Fruit fly (Drosophila melanogaster) whole organism, embryonic: ENCODE measurements around the gene Slc25A46a.

Experiments used
- BEAF-32 ChIP-seq: fragments of 200-800 bp; sonication (Bioruptor generic); optimal IDR thresholded peaks from 3 replicates; lab custom pipeline; 2017; ENCODE audit warnings: missing biosample characterization, missing genetic modification characterization, mild to moderate bottlenecking, moderate library complexity, missing genetic modification reagents
- Bgb ChIP-seq: fragments of 200-800 bp; sonication (Bioruptor generic); IDR thresholded peaks from 2 replicates; pipeline ENCODE4 v1.3.6; 2022; ENCODE audit warnings: missing biosample characterization, missing genetic modification characterization; ENCODE audit not compliant: partially characterized antibody
- CG10321 ChIP-seq: fragments of 200-800 bp; sonication (Bioruptor generic); IDR thresholded peaks from 2 replicates; pipeline ENCODE4 v1.3.6; 2022; ENCODE audit warnings: missing biosample characterization, missing genetic modification characterization
- CG13287 ChIP-seq: fragments of 200-800 bp; sonication (Bioruptor generic); IDR thresholded peaks from 2 replicates; pipeline ENCODE4 v1.3.6; 2022; ENCODE audit warnings: missing biosample characterization, missing genetic modification characterization; ENCODE audit not compliant: partially characterized antibody
- CG14710 ChIP-seq: fragments of 200-800 bp; sonication (Bioruptor generic); optimal IDR thresholded peaks from 3 replicates; lab custom pipeline; 2019; ENCODE audit warnings: missing biosample characterization, mild to moderate bottlenecking, missing genetic modification characterization, moderate library complexity
- CG14860 ChIP-seq: fragments of 200-800 bp; sonication (Bioruptor generic); IDR thresholded peaks from 3 replicates; pipeline ENCODE4 v1.3.6; 2022; ENCODE audit warnings: missing biosample characterization, missing genetic modification characterization; ENCODE audit not compliant: partially characterized antibody
- CG1603 ChIP-seq: fragments of 200-800 bp; sonication (Bioruptor generic); optimal IDR thresholded peaks from 2 replicates; lab custom pipeline; 2019; ENCODE audit warnings: missing biosample characterization, mild to moderate bottlenecking, missing genetic modification characterization, moderate library complexity
- CG17361 ChIP-seq: fragments of 200-800 bp; sonication (Bioruptor generic); IDR thresholded peaks from 3 replicates; pipeline ENCODE4 v1.3.6; 2022; ENCODE audit warnings: missing biosample characterization, missing genetic modification characterization
- CG17802 ChIP-seq: fragments of 200-800 bp; sonication (Bioruptor generic); optimal IDR thresholded peaks from 2 replicates; lab custom pipeline; 2018; ENCODE audit warnings: missing biosample characterization, mild to moderate bottlenecking, missing genetic modification characterization, moderate library complexity
- CG17912 ChIP-seq: fragments of 200-800 bp; sonication (Bioruptor generic); optimal IDR thresholded peaks from 2 replicates; lab custom pipeline; 2018; ENCODE audit warnings: missing biosample characterization, mild to moderate bottlenecking, missing genetic modification characterization
- CG18262 ChIP-seq: fragments of 200-800 bp; optimal IDR thresholded peaks from 3 replicates; lab custom pipeline; 2019; ENCODE audit warnings: missing biosample characterization, mild to moderate bottlenecking, missing genetic modification characterization, moderate library complexity
- CG2116 ChIP-seq: fragments of 200-800 bp; sonication (Bioruptor generic); optimal IDR thresholded peaks from 3 replicates; lab custom pipeline; 2018; ENCODE audit warnings: missing biosample characterization, mild to moderate bottlenecking, missing genetic modification characterization
- CG3995 ChIP-seq: fragments of 200-800 bp; sonication (Bioruptor generic); optimal IDR thresholded peaks from 3 replicates; lab custom pipeline; 2016; ENCODE audit warnings: missing biosample characterization, missing genetic modification characterization
- CG42726 ChIP-seq: fragments of 200-800 bp; sonication (Bioruptor generic); IDR thresholded peaks from 2 replicates; pipeline ENCODE4 v1.3.6; 2022; ENCODE audit warnings: missing biosample characterization, missing genetic modification characterization; ENCODE audit not compliant: partially characterized antibody
- CG6791 ChIP-seq: fragments of 200-800 bp; sonication (Bioruptor generic); IDR thresholded peaks from 3 replicates; pipeline ENCODE4 v1.3.6; 2022; ENCODE audit warnings: missing biosample characterization, missing genetic modification characterization; ENCODE audit not compliant: partially characterized antibody
- CG7357 ChIP-seq: fragments of 200-800 bp; sonication (Bioruptor generic); IDR thresholded peaks from 3 replicates; pipeline ENCODE4 v1.3.6; 2022; ENCODE audit warnings: missing biosample characterization, missing genetic modification characterization
- CG7556 ChIP-seq: fragments of 200-800 bp; sonication (Bioruptor generic); optimal IDR thresholded peaks from 2 replicates; lab custom pipeline; 2017; ENCODE audit warnings: missing biosample characterization, mild to moderate bottlenecking, missing genetic modification characterization
- CG8944 ChIP-seq: fragments of 200-800 bp; sonication (Bioruptor generic); optimal IDR thresholded peaks from 3 replicates; lab custom pipeline; 2016; ENCODE audit warnings: missing biosample characterization, missing genetic modification characterization
- CoRest ChIP-seq: fragments of 200-800 bp; sonication (Bioruptor generic); optimal IDR thresholded peaks from 3 replicates; lab custom pipeline; 2018; ENCODE audit warnings: missing biosample characterization, mild to moderate bottlenecking, missing genetic modification characterization, moderate library complexity
- Dfd ChIP-seq, 2 experiments: fragments of >200 bp; optimal IDR thresholded peaks; 2 replicates each; lab custom pipeline; 2017; ENCODE audit warnings: missing biosample characterization in 2 of 2, missing genetic modification characterization in 2 of 2
- Dp ChIP-seq: fragments of 200-800 bp; sonication (Bioruptor generic); optimal IDR thresholded peaks from 2 replicates; lab custom pipeline; 2018; ENCODE audit warnings: missing biosample characterization, mild to moderate bottlenecking, missing genetic modification characterization, moderate library complexity
- Hey ChIP-seq: fragments of 200-800 bp; sonication (Bioruptor generic); optimal IDR thresholded peaks from 3 replicates; lab custom pipeline; 2018; ENCODE audit warnings: missing biosample characterization, mild to moderate bottlenecking, missing genetic modification characterization
- Med ChIP-seq: fragments of 200-800 bp; sonication (Bioruptor generic); peaks from one replicate; lab custom pipeline; 2016; ENCODE audit warnings: missing biosample characterization, missing genetic modification characterization, mild to moderate bottlenecking, inconsistent platforms, moderate library complexity
- Pdp1 ChIP-seq, 2 experiments: fragments of 200-800 bp; sonication (Bioruptor generic); optimal IDR thresholded peaks; 3 replicates each; lab custom pipeline; 2016; ENCODE audit warnings: missing biosample characterization in 2 of 2, missing genetic modification characterization in 2 of 2, mild to moderate bottlenecking in 1 of 2, moderate library complexity in 1 of 2
- Scr ChIP-seq: fragments of 200-800 bp; sonication (Bioruptor generic); IDR thresholded peaks from 2 replicates; pipeline ENCODE4 v1.3.6; 2022; ENCODE audit warnings: missing biosample characterization, missing genetic modification characterization; ENCODE audit not compliant: partially characterized antibody
- Six4 ChIP-seq: fragments of 200-800 bp; sonication (Bioruptor generic); optimal IDR thresholded peaks from 2 replicates; lab custom pipeline; 2016; ENCODE audit warnings: missing biosample characterization, missing genetic modification characterization
- ase ChIP-seq: fragments of 200-800 bp; sonication (Bioruptor generic); IDR thresholded peaks from 3 replicates; pipeline ENCODE4 v1.3.6; 2022; ENCODE audit warnings: missing biosample characterization, missing genetic modification characterization
- ato ChIP-seq: fragments of 200-800 bp; sonication (Bioruptor generic); IDR thresholded peaks from 2 replicates; pipeline ENCODE4 v1.3.6; 2022; ENCODE audit warnings: missing biosample characterization, missing genetic modification characterization; ENCODE audit not compliant: partially characterized antibody
- bbx ChIP-seq: fragments of 200-800 bp; sonication (Bioruptor generic); IDR thresholded peaks from 2 replicates; pipeline ENCODE4 v1.3.6; 2022; ENCODE audit warnings: missing biosample characterization, missing genetic modification characterization; ENCODE audit not compliant: partially characterized antibody
- chinmo ChIP-seq: fragments of 200-800 bp; sonication (Bioruptor generic); IDR thresholded peaks from 4 replicates; pipeline ENCODE4 v1.3.6; 2022; ENCODE audit warnings: missing biosample characterization, missing genetic modification characterization; ENCODE audit not compliant: partially characterized antibody
- crc ChIP-seq: fragments of 200-800 bp; sonication (Bioruptor generic); optimal IDR thresholded peaks from 2 replicates; lab custom pipeline; 2016; ENCODE audit warnings: missing biosample characterization, missing genetic modification characterization
- fd96Cb ChIP-seq: fragments of 200-800 bp; sonication (Bioruptor generic); optimal IDR thresholded peaks from 2 replicates; lab custom pipeline; 2018; ENCODE audit warnings: missing biosample characterization, mild to moderate bottlenecking, missing genetic modification characterization, moderate library complexity
- fru ChIP-seq: fragments of >200 bp; optimal IDR thresholded peaks from 2 replicates; lab custom pipeline; 2017
- hbn ChIP-seq: fragments of 200-800 bp; sonication (Bioruptor generic); IDR thresholded peaks from 2 replicates; pipeline ENCODE4 v1.3.6; 2022; ENCODE audit warnings: missing biosample characterization, missing genetic modification characterization; ENCODE audit not compliant: partially characterized antibody
- ind ChIP-seq: fragments of 200-800 bp; sonication (Bioruptor generic); optimal IDR thresholded peaks from 3 replicates; lab custom pipeline; 2016; ENCODE audit warnings: missing biosample characterization, missing genetic modification characterization
- inv ChIP-seq: fragments of 200-800 bp; sonication (Bioruptor generic); IDR thresholded peaks from 2 replicates; pipeline ENCODE4 v1.3.6; 2022; ENCODE audit warnings: missing biosample characterization, missing genetic modification characterization; ENCODE audit not compliant: partially characterized antibody
- lola ChIP-seq, 3 experiments: fragments of >200 bp in 2 of 3; fragments of 200-800 bp in 1 of 3; sonication (Bioruptor generic) in 1 of 3; optimal IDR thresholded peaks; 2 replicates each; lab custom pipeline; 2017 to 2019; ENCODE audit warnings: missing biosample characterization in 3 of 3, missing genetic modification characterization in 3 of 3, mild to moderate bottlenecking in 1 of 3, moderate library complexity in 1 of 3
- nerfin-2 ChIP-seq: fragments of 200-800 bp; sonication (Bioruptor generic); IDR thresholded peaks from 2 replicates; pipeline ENCODE4 v1.3.6; 2022; ENCODE audit warnings: missing biosample characterization, missing genetic modification characterization; ENCODE audit not compliant: partially characterized antibody
- nom ChIP-seq: fragments of 200-800 bp; sonication (Bioruptor generic); optimal IDR thresholded peaks from 2 replicates; lab custom pipeline; 2017; ENCODE audit warnings: missing biosample characterization, missing genetic modification characterization, mild to moderate bottlenecking, moderate library complexity, missing genetic modification reagents
- phol ChIP-seq: fragments of 200-800 bp; sonication (Bioruptor generic); optimal IDR thresholded peaks from 3 replicates; lab custom pipeline; 2018; ENCODE audit warnings: missing biosample characterization, mild to moderate bottlenecking, missing genetic modification characterization, moderate library complexity
- pnt ChIP-seq: fragments of 200-800 bp; sonication (Bioruptor generic); optimal IDR thresholded peaks from 3 replicates; lab custom pipeline; 2016; ENCODE audit warnings: missing biosample characterization, missing genetic modification characterization
- sens ChIP-seq: fragments of 200-800 bp; sonication (Bioruptor generic); peaks from one replicate; lab custom pipeline; 2016; ENCODE audit warnings: missing biosample characterization, missing genetic modification characterization
- ssp ChIP-seq: fragments of 200-800 bp; sonication (Bioruptor generic); IDR thresholded peaks from 2 replicates; pipeline ENCODE4 v1.3.6; 2022; ENCODE audit warnings: missing biosample characterization, missing genetic modification characterization
- tna ChIP-seq: fragments of 200-800 bp; sonication (Bioruptor generic); IDR thresholded peaks from 2 replicates; pipeline ENCODE4 v1.3.6; 2022; ENCODE audit warnings: missing biosample characterization, missing genetic modification characterization; ENCODE audit not compliant: partially characterized antibody
- usp ChIP-seq: fragments of >200 bp; optimal IDR thresholded peaks from 2 replicates; lab custom pipeline; 2017; ENCODE audit warnings: missing biosample characterization, missing genetic modification characterization
- vvl ChIP-seq: fragments of 200-800 bp; sonication (Bioruptor generic); IDR thresholded peaks from 2 replicates; pipeline ENCODE4 v1.3.6; 2022; ENCODE audit warnings: missing biosample characterization, missing genetic modification characterization

Slc25A46a gene

DNA sequence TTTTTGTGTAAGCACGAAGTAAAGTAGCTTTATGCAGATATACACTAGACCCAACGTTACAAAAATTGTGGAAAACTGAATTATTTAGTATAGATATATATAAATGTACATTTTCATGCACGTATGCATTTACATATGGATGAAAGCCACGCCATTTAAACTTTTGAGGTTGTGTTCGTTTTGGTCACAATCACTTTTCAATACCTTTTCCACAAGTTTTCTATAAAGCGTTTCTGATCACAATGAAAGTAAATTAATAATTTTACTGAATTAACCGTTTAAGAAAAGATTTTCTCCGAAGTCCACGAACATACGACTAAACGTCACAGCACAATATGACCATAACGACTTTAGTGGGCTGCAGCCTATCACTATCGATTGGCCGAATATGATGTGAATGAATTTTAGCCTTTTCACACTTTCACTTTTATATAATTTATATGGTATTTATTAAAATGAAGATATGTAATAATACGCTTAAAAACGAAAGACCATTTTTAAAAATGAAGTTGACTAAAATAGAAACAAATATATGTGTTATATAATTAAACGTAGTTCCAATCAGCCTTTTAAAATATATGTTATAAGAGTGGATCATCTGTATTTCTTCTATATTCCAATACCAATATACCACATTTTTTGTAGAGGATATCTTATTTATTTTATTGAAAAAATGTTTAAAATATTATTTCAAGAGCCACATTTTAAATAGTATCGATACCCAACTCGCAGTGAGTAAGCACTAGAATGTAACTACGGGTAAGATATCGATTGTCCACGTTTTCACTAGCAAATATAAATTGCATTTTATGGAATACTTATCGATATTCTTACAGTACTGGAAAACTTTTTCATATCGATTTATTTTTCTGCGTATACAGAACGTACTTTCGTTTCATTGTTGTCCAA, 8.3 kb downstream of the Slc25A46a start, which contains the start of the genes CG46312, eIF5 and exd (continued):
- TF ChIP-seq crc (GFP tag; lab: Kevin White, UChicago) = no peak
- TF ChIP-seq lola (GFP tag; optimal IDR thresholded peaks at IDR 0.05; lab: Kevin White, UChicago) = peak in 1 of 3 experiments; percentile 16
- no peak for TF ChIP-seq CG10321 (GFP tag; lab: Robert Waterston, UW)
- TF ChIP-seq CG1603 (tag; lab: Kevin White, UChicago) = peak; percentile 23
- TF ChIP-seq Bgb = peak; percentile 80
- TF ChIP-seq usp (GFP tag; lab: Kevin White, UChicago) = no peak
- TF ChIP-seq phol (tag; lab: Kevin White, UChicago) = peak; percentile 23
- no peak for TF ChIP-seq Hey (tag; lab: Kevin White, UChicago)
- TF ChIP-seq CG3995 (GFP tag; lab: Kevin White, UChicago) = peak; percentile 12
- TF ChIP-seq vvl (GFP tag; lab: Robert Waterston, UW) = peak; percentile 37; the same call in 1 of the 2 replicates
- peak; percentile 97 for TF ChIP-seq CG14710 (tag; lab: Kevin White, UChicago)
- peak; percentile 75 for TF ChIP-seq Scr
- TF ChIP-seq inv (GFP tag; lab: Robert Waterston, UW) = peak; percentile 64; the same call in 1 of the 2 replicates
- TF ChIP-seq ssp (GFP tag; lab: Robert Waterston, UW) = peak; percentile 83
- peak; percentile 52 for TF ChIP-seq CoRest (tag; lab: Kevin White, UChicago)
- TF ChIP-seq Dp (GFP tag; lab: Kevin White, UChicago) = peak; percentile 17
- TF ChIP-seq CG17361 = peak; percentile 75; the same call in 2 of the 3 replicates
- peak; percentile 77 for TF ChIP-seq tna (GFP tag; lab: Robert Waterston, UW)
- TF ChIP-seq ase = no peak
- peak; percentile 79; the same call in 2 of the 4 replicates for TF ChIP-seq chinmo
- TF ChIP-seq ind (GFP tag; lab: Kevin White, UChicago) = no peak
- TF ChIP-seq sens = peak; percentile 82
- peak; percentile 74 for TF ChIP-seq CG13287 (GFP tag; lab: Robert Waterston, UW)
- TF ChIP-seq CG8944 (GFP tag; lab: Kevin White, UChicago) = no peak
- no peak for TF ChIP-seq fd96Cb (tag; lab: Kevin White, UChicago)
- no peak for TF ChIP-seq pnt (GFP tag; lab: Kevin White, UChicago)
- peak; percentile 11 for TF ChIP-seq CG7556 (GFP tag; lab: Kevin White, UChicago)
- TF ChIP-seq CG17912 = no peak
- peak; percentile 86 for TF ChIP-seq bbx (GFP tag; lab: Robert Waterston, UW)
- TF ChIP-seq Pdp1 (GFP tag; optimal IDR thresholded peaks at IDR 0.05; lab: Kevin White, UChicago) = peak in 1 of 2 experiments; percentile 14
- TF ChIP-seq CG18262 (tag; lab: Kevin White, UChicago) = peak; percentile 13
- TF ChIP-seq CG17802 (tag; lab: Kevin White, UChicago) = peak; percentile 22
- peak; percentile 13 for TF ChIP-seq Med (GFP tag; lab: Kevin White, UChicago)
- TF ChIP-seq hbn = peak; percentile 61
- TF ChIP-seq nom (GFP tag; lab: Kevin White, UChicago) = peak; percentile 15
- TF ChIP-seq fru (lab: Kevin White, UChicago) = no peak
- peak; percentile 85 for TF ChIP-seq CG7357 (GFP tag; lab: Robert Waterston, UW)
- peak; percentile 86 for TF ChIP-seq nerfin-2 (GFP tag; lab: Robert Waterston, UW)
- peak; percentile 63 for TF ChIP-seq ato (GFP tag; lab: Robert Waterston, UW)
- peak; percentile 82 for TF ChIP-seq BEAF-32
- TF ChIP-seq CG2116 = peak; percentile 40
- peak in 1 of 2 experiments; percentile 21 for TF ChIP-seq Dfd (GFP tag; optimal IDR thresholded peaks at IDR 0.05; lab: Kevin White, UChicago)
- TF ChIP-seq CG14860 (GFP tag; lab: Robert Waterston, UW) = peak; percentile 77
- peak; percentile 39; the same call in 1 of the 2 replicates for TF ChIP-seq CG42726 (GFP tag; lab: Robert Waterston, UW)
- no peak for TF ChIP-seq Six4
- TF ChIP-seq CG6791 (GFP tag; lab: Robert Waterston, UW) = peak; percentile 88
